Fruit fly (Drosophila melanogaster) whole organism, embryonic: ENCODE measurements around the gene Ilp1.

Experiments used
- CG10979 ChIP-seq: fragments of 200-800 bp; sonication (Bioruptor generic); optimal IDR thresholded peaks from 2 replicates; lab custom pipeline; 2018; ENCODE audit warnings: missing biosample characterization, mild to moderate bottlenecking, missing genetic modification characterization, moderate library complexity
- CG13424 ChIP-seq: fragments of 200-800 bp; sonication (Bioruptor generic); optimal IDR thresholded peaks from 2 replicates; lab custom pipeline; 2019; ENCODE audit warnings: missing biosample characterization, mild to moderate bottlenecking, missing genetic modification characterization, moderate library complexity
- E2f2 ChIP-seq: fragments of 200-800 bp; sonication (Bioruptor generic); IDR thresholded peaks from 2 replicates; pipeline ENCODE4 v1.3.6; 2022; ENCODE audit warnings: missing biosample characterization, missing genetic modification characterization
- Hand ChIP-seq: fragments of 200-800 bp; sonication (Bioruptor generic); optimal IDR thresholded peaks from 2 replicates; lab custom pipeline; 2017; ENCODE audit warnings: mild to moderate bottlenecking, missing biosample characterization, missing genetic modification reagents, missing genetic modification characterization
- Sox100B ChIP-seq: fragments of 200-800 bp; sonication (Bioruptor generic); optimal IDR thresholded peaks from 3 replicates; lab custom pipeline; 2018; ENCODE audit warnings: missing biosample characterization, mild to moderate bottlenecking, missing genetic modification characterization
- Stat92E ChIP-seq, 3 experiments: fragments of >200 bp in 2 of 3; fragments of 200-800 bp in 1 of 3; sonication (Bioruptor generic) in 1 of 3; optimal IDR thresholded peaks; 2 replicates each; lab custom pipeline; 2017 to 2019; ENCODE audit warnings: missing biosample characterization in 3 of 3, missing genetic modification characterization in 3 of 3, mild to moderate bottlenecking in 1 of 3, moderate library complexity in 1 of 3
- kni ChIP-seq: fragments of 200-800 bp; sonication (Bioruptor generic); optimal IDR thresholded peaks from 3 replicates; lab custom pipeline; 2017; ENCODE audit warnings: mild to moderate bottlenecking, missing biosample characterization, missing genetic modification reagents, missing genetic modification characterization
- lov ChIP-seq, 2 experiments: fragments of 200-800 bp in 1 of 2; fragments of >200 bp in 1 of 2; sonication (Bioruptor generic) in 1 of 2; IDR thresholded peaks in 1 of 2; optimal IDR thresholded peaks in 1 of 2; 2 replicates in 1 of 2; 3 replicates in 1 of 2; pipeline versions ENCODE4 v1.3.6 to Lab custom; 2017 to 2022; ENCODE audit warnings: missing biosample characterization in 1 of 2, missing genetic modification characterization in 1 of 2
- slbo ChIP-seq: fragments of 200-800 bp; sonication (Bioruptor generic); IDR thresholded peaks from 2 replicates; pipeline ENCODE4 v1.3.6; 2022; ENCODE audit warnings: missing biosample characterization, missing genetic modification characterization
- sob ChIP-seq: fragments of 200-800 bp; sonication (Bioruptor generic); IDR thresholded peaks from 2 replicates; pipeline ENCODE4 v1.3.6; 2022; ENCODE audit warnings: missing biosample characterization, missing genetic modification characterization

DNA sequence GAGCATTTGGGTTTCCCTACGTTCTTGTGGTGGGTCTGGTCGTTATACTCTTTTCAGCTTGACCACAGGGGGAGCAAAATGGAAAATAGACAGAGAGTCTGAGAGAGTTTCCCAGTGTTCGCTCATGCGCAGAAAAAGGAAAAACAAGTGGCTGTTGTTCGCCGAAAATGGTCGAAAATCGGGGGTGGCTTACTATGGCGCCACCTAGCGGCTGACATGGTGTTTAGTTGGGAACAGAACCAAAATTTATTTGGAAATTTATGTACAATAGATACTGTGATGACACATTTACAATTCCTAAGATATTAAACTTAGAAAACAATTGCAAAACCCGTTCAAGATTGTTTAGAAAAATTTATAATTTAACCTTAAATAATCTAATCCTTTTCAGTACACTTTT, 46.6 kb upstream of the Ilp1 start:
- TF ChIP-seq Hand (GFP tag; lab: Kevin White, UChicago) (no peak), lov (optimal IDR thresholded peaks at IDR 0.05; lab: Kevin White, UChicago) (no peak), lov (GFP tag; IDR thresholded peaks at IDR 0.05; lab: Robert Waterston, UW) (no peak), slbo (peak; percentile 36; the same call in 1 of the 2 replicates), Stat92E (GFP tag; optimal IDR thresholded peaks at IDR 0.05; lab: Kevin White, UChicago) (no peak), CG13424 (tag; lab: Kevin White, UChicago) (no peak), CG10979 (no peak), Sox100B (GFP tag; lab: Kevin White, UChicago) (no peak), E2f2 (no peak), sob (GFP tag; lab: Robert Waterston, UW) (no peak), kni (GFP tag; lab: Kevin White, UChicago) (no peak)
